Worm (Caenorhabditis elegans) whole organism, young adult: ENCODE results near the gene B0524.5.

Experiments used
- ceh-79 ChIP-seq: sonication (generic microtip); optimal IDR thresholded peaks from 2 replicates; lab custom pipeline; 2017; ENCODE audit warnings: mild to moderate bottlenecking, missing genetic modification characterization, missing compliant biosample characterization
- die-1 ChIP-seq: sonication (generic microtip); optimal IDR thresholded peaks from 2 replicates; lab custom pipeline; 2016; ENCODE audit warnings: missing genotype, mild to moderate bottlenecking, missing genetic modification characterization, missing compliant biosample characterization
- dpl-1 ChIP-seq: fragments of 150-350 bp; optimal IDR thresholded peaks from 2 replicates; lab custom pipeline; 2014; ENCODE audit warnings: missing biosample characterization, missing genetic modification reagents, missing genetic modification characterization
- gei-17 ChIP-seq: fragments of 200-800 bp; sonication (Bioruptor generic); optimal IDR thresholded peaks from 2 replicates; lab custom pipeline; 2018; ENCODE audit warnings: mild to moderate bottlenecking, missing genetic modification characterization, missing compliant biosample characterization
- lin-35 ChIP-seq, 3 experiments: fragments of 150-350 bp in 2 of 3; sonication (generic microtip) in 1 of 3; optimal IDR thresholded peaks; 2 replicates each; lab custom pipeline; 2014 to 2018; ENCODE audit warnings: missing biosample characterization in 3 of 3, missing genetic modification characterization in 3 of 3, missing genetic modification reagents in 3 of 3
- mel-28 ChIP-seq: sonication (generic microtip); optimal IDR thresholded peaks from 2 replicates; lab custom pipeline; 2016; ENCODE audit warnings: borderline replicate concordance, mild to moderate bottlenecking, missing genetic modification characterization, missing compliant biosample characterization
- mxl-1 ChIP-seq: sonication (generic microtip); optimal IDR thresholded peaks from 2 replicates; lab custom pipeline; 2016; ENCODE audit warnings: missing genetic modification characterization, missing compliant biosample characterization
- nhr-120 ChIP-seq: fragments of 200-800 bp; sonication (Bioruptor generic); IDR thresholded peaks from 2 replicates; pipeline ENCODE4 v1.3.6; 2022; ENCODE audit warnings: missing genetic modification characterization, missing compliant biosample characterization
- sea-2 ChIP-seq: fragments of 200-800 bp; sonication (Bioruptor generic); IDR thresholded peaks from 2 replicates; pipeline ENCODE4 v1.3.6; 2022; ENCODE audit warnings: missing genetic modification characterization, missing compliant biosample characterization
- snpc-1.3 ChIP-seq: sonication (generic microtip); optimal IDR thresholded peaks from 2 replicates; lab custom pipeline; 2017; ENCODE audit warnings: missing genetic modification characterization, mild to moderate bottlenecking, missing compliant biosample characterization, antibody characterized with exemption, moderate library complexity, missing genotype, missing genetic modification reagents; ENCODE audit not compliant: insufficient read depth
- somi-1 ChIP-seq: fragments of 200-800 bp; sonication (Bioruptor generic); optimal IDR thresholded peaks from 2 replicates; lab custom pipeline; 2018; ENCODE audit warnings: mild to moderate bottlenecking, missing genetic modification characterization, missing compliant biosample characterization
- unc-130 ChIP-seq: sonication (generic microtip); optimal IDR thresholded peaks from 2 replicates; lab custom pipeline; 2016; ENCODE audit warnings: missing genetic modification reagents, missing genetic modification characterization, missing compliant biosample characterization
- zfh-2 ChIP-seq: fragments of 200-800 bp; sonication (Bioruptor generic); conservative IDR thresholded peaks from 2 replicates; pipeline ENCODE4 v1.3.6; 2022; ENCODE audit warnings: missing genetic modification reagents, missing genetic modification characterization, missing compliant biosample characterization

ce11 chrIII:1853944-1854343 is 39.7 kb downstream of the B0524.5 start:
- TF ChIP-seq gei-17: no peak
- TF ChIP-seq sea-2: no peak
- TF ChIP-seq zfh-2 (GFP tag; lab: Robert Waterston, UW): no peak
- TF ChIP-seq lin-35 (GFP tag; optimal IDR thresholded peaks at IDR 0.05; lab: Kevin White, UChicago): no peak
- no peak for TF ChIP-seq mel-28 (tag; lab: Kevin White, UChicago)
- no peak for TF ChIP-seq nhr-120
- TF ChIP-seq ceh-79 (tag; lab: Kevin White, UChicago): no peak
- no peak for TF ChIP-seq snpc-1.3 (tag; lab: Kevin White, UChicago)
- TF ChIP-seq dpl-1 (GFP tag; lab: Kevin White, UChicago): no peak
- no peak for TF ChIP-seq somi-1 (GFP tag; lab: Kevin White, UChicago)
- TF ChIP-seq mxl-1: no peak
- no peak for TF ChIP-seq unc-130 (GFP tag; lab: Kevin White, UChicago)
- no peak for TF ChIP-seq die-1
